Worm (Caenorhabditis elegans) whole organism, mixed stage, embryonic: Measurements from ENCODE around the gene ephx-1.
A peak's percentile ranks its signal among the peaks of the same experiment; 100 is the strongest.

ENCODE experiments used
- ceh-39 ChIP-seq: fragments of 150-350 bp; optimal IDR thresholded peaks from 2 replicates; lab custom pipeline; 2014; ENCODE audit warnings: missing biosample characterization, missing genetic modification characterization
- ceh-43 ChIP-seq: fragments of 200-800 bp; sonication (Bioruptor generic); optimal IDR thresholded peaks from 2 replicates; lab custom pipeline; 2018; ENCODE audit warnings: mild to moderate bottlenecking, missing genetic modification characterization, moderate library complexity, missing compliant biosample characterization
- ceh-83 ChIP-seq: fragments of 200-800 bp; sonication (Bioruptor generic); optimal IDR thresholded peaks from 2 replicates; lab custom pipeline; 2018; ENCODE audit warnings: mild to moderate bottlenecking, missing genetic modification characterization, missing compliant biosample characterization
- ces-1 ChIP-seq: fragments of 150-350 bp; optimal IDR thresholded peaks from 2 replicates; lab custom pipeline; 2014; ENCODE audit warnings: missing biosample characterization, missing genetic modification reagents, missing genetic modification characterization
- cnd-1 ChIP-seq: fragments of 200-800 bp; sonication (Bioruptor generic); optimal IDR thresholded peaks from 2 replicates; lab custom pipeline; 2018; ENCODE audit warnings: mild to moderate bottlenecking, missing genetic modification characterization, missing compliant biosample characterization
- drap-1 ChIP-seq: fragments of 200-800 bp; sonication (Bioruptor generic); optimal IDR thresholded peaks from 3 replicates; lab custom pipeline; 2018; ENCODE audit warnings: mild to moderate bottlenecking, missing genetic modification characterization, missing compliant biosample characterization
- elt-1 ChIP-seq: sonication (generic microtip); optimal IDR thresholded peaks from 2 replicates; lab custom pipeline; 2017; ENCODE audit warnings: missing genetic modification characterization, mild to moderate bottlenecking, missing compliant biosample characterization, antibody characterized with exemption, moderate library complexity, borderline replicate concordance; ENCODE audit not compliant: insufficient read depth
- elt-3 ChIP-seq: fragments of 150-350 bp; optimal IDR thresholded peaks from 2 replicates; lab custom pipeline; 2014; ENCODE audit warnings: missing biosample characterization, missing genetic modification characterization
- ham-2 ChIP-seq: fragments of 200-800 bp; sonication (Bioruptor generic); optimal IDR thresholded peaks from 2 replicates; lab custom pipeline; 2018; ENCODE audit warnings: mild to moderate bottlenecking, missing genetic modification characterization, missing compliant biosample characterization
- hlh-1 ChIP-seq: fragments of 150-350 bp; optimal IDR thresholded peaks from 2 replicates; lab custom pipeline; 2014; ENCODE audit warnings: missing biosample characterization, missing genetic modification reagents, missing genetic modification characterization
- lin-13 ChIP-seq: fragments of 150-350 bp; optimal IDR thresholded peaks from 2 replicates; lab custom pipeline; 2014; ENCODE audit warnings: missing biosample characterization, missing genetic modification characterization
- lin-32 ChIP-seq: fragments of 200-800 bp; sonication (Bioruptor generic); optimal IDR thresholded peaks from 2 replicates; lab custom pipeline; 2018; ENCODE audit warnings: mild to moderate bottlenecking, missing genetic modification characterization, missing compliant biosample characterization
- lsy-2 ChIP-seq: fragments of 150-350 bp; optimal IDR thresholded peaks from 2 replicates; lab custom pipeline; 2014; ENCODE audit warnings: missing biosample characterization, missing genetic modification characterization
- mab-5 ChIP-seq: fragments of 150-350 bp; optimal IDR thresholded peaks from 2 replicates; lab custom pipeline; 2014; ENCODE audit warnings: missing biosample characterization, missing genetic modification characterization
- mep-1 ChIP-seq: fragments of 150-350 bp; optimal IDR thresholded peaks from 2 replicates; lab custom pipeline; 2017; ENCODE audit warnings: missing biosample characterization, missing genetic modification reagents, missing genetic modification characterization, inconsistent platforms
- mls-2 ChIP-seq: sonication (generic microtip); optimal IDR thresholded peaks from 2 replicates; lab custom pipeline; 2016; ENCODE audit warnings: mild to moderate bottlenecking, missing genetic modification characterization, moderate library complexity, missing compliant biosample characterization
- nhr-12 ChIP-seq: fragments of 150-350 bp; optimal IDR thresholded peaks from 2 replicates; lab custom pipeline; 2014; ENCODE audit warnings: missing biosample characterization, missing genetic modification characterization
- nhr-2 ChIP-seq: fragments of 150-350 bp; optimal IDR thresholded peaks from 2 replicates; lab custom pipeline; 2014; ENCODE audit warnings: missing biosample characterization, missing genetic modification characterization
- nhr-237 ChIP-seq: fragments of 150-350 bp; optimal IDR thresholded peaks from 2 replicates; lab custom pipeline; 2014; ENCODE audit warnings: missing biosample characterization, missing genetic modification characterization
- nhr-28 ChIP-seq: fragments of 150-350 bp; optimal IDR thresholded peaks from 2 replicates; lab custom pipeline; 2014; ENCODE audit warnings: missing biosample characterization, missing genetic modification characterization
- nhr-76 ChIP-seq: sonication (generic microtip); optimal IDR thresholded peaks from 2 replicates; lab custom pipeline; 2017; ENCODE audit warnings: missing biosample characterization, missing genetic modification characterization
- pha-4 ChIP-seq: fragments of 150-350 bp; optimal IDR thresholded peaks from 2 replicates; lab custom pipeline; 2018; ENCODE audit warnings: missing biosample characterization, missing genetic modification reagents, missing genetic modification characterization
- snpc-4 ChIP-seq: fragments of 150-350 bp; optimal IDR thresholded peaks from 2 replicates; lab custom pipeline; 2014; ENCODE audit warnings: missing biosample characterization, missing genetic modification characterization
- sptf-1 ChIP-seq: sonication (generic microtip); optimal IDR thresholded peaks from 2 replicates; lab custom pipeline; 2017; ENCODE audit warnings: mild to moderate bottlenecking, missing genetic modification characterization, moderate library complexity, missing compliant biosample characterization
- tbx-8 ChIP-seq: fragments of 200-800 bp; sonication (Bioruptor generic); optimal IDR thresholded peaks from 2 replicates; lab custom pipeline; 2018; ENCODE audit warnings: mild to moderate bottlenecking, missing genetic modification characterization, moderate library complexity, missing compliant biosample characterization
- unc-120 ChIP-seq: sonication (generic microtip); optimal IDR thresholded peaks from 2 replicates; lab custom pipeline; 2017; ENCODE audit warnings: missing genetic modification characterization, missing compliant biosample characterization; ENCODE audit not compliant: poor library complexity, severe bottlenecking
- unc-39 ChIP-seq: fragments of 150-350 bp; optimal IDR thresholded peaks from 2 replicates; lab custom pipeline; 2014; ENCODE audit warnings: missing biosample characterization, missing genetic modification characterization
- unc-62 ChIP-seq: fragments of 150-350 bp; optimal IDR thresholded peaks from 2 replicates; lab custom pipeline; 2014; ENCODE audit warnings: missing biosample characterization, missing genetic modification reagents, missing genetic modification characterization
- zip-8 ChIP-seq: fragments of 150-350 bp; optimal IDR thresholded peaks from 2 replicates; lab custom pipeline; 2014; ENCODE audit warnings: missing biosample characterization, missing genetic modification characterization
- ztf-11 ChIP-seq: fragments of 150-350 bp; optimal IDR thresholded peaks from 2 replicates; lab custom pipeline; 2014; ENCODE audit warnings: missing biosample characterization, missing genetic modification characterization

The ephx-1 gene

DNA sequence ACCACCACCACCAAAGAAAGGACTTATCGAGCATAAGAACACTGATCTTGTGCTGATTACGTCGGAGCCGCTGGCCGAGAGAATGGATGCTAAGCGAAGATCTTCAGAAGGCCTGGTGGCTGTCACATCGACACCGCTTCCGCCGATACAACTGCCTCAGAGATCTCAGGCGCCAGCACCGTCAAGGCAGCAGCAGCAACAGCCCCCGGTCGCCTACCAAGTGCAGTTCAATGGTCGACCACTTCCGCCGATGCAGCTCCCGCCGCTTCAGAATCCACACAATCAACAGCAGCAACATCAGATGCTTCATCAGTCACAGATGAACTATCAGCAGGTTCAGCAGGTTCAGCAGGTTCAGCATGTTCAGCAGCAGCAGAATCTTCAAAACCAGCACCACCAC lies 37.7 kb upstream of the ephx-1 start:
- TF ChIP-seq elt-3 (tag; lab: Kevin White, UChicago): no peak
- no peak for TF ChIP-seq unc-62
- no peak for TF ChIP-seq ztf-11 (tag; lab: Kevin White, UChicago)
- no peak for TF ChIP-seq hlh-1 (tag; lab: Kevin White, UChicago)
- TF ChIP-seq nhr-28: no peak
- TF ChIP-seq unc-120 (tag; lab: Kevin White, UChicago): no peak
- TF ChIP-seq lin-13 (tag; lab: Kevin White, UChicago): no peak
- TF ChIP-seq sptf-1 (tag; lab: Kevin White, UChicago): no peak
- no peak for TF ChIP-seq pha-4 (tag; lab: Kevin White, UChicago)

DNA sequence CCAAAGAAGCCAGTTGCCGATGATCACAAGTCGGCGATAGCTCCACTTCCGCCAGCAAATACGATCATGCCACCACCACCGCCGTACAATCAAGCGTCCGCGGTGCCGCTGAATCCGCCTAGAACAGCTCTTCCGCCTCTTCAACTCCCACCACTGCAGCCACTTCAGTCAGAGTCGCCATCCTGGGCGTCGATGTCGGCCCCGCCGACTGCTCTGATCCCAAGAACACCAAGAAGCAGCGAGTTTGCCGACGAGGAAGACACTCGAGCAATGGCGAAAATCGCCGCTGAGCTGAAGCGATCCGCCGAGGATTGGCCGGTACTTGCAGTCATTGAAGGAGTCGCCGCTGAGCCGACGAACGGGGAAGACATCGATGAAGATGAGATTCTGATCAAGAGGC lies 36.6 kb upstream of the ephx-1 start:
- TF ChIP-seq mls-2 (tag; lab: Kevin White, UChicago) (no peak), mep-1 (tag; lab: Kevin White, UChicago) (no peak), unc-39 (no peak)

DNA sequence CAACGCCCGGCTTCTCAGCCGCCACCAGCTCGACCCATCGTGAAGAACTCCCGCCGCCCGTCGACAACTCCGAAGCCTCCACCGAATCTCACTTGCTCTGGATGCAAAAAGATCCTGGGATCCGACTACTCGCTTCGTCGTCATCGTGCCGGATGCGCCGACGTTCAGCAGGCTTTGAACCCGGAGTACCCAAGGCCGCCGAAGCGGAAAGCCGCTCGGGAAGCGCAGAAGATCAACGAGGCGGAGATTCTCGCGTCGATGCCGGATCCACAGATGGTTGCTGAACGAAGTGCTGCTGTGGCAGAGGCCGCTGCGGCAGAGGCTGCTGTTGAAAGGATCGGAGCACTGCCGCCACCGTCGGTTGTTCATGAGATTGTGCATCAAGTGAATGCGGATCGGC lies 35.9 kb upstream of the ephx-1 start:
- TF ChIP-seq nhr-237 (tag; lab: Kevin White, UChicago): no peak
- no peak for TF ChIP-seq unc-39
- no peak for TF ChIP-seq ceh-39 (tag; lab: Kevin White, UChicago)
- no peak for TF ChIP-seq nhr-28
- TF ChIP-seq elt-1 (tag; lab: Kevin White, UChicago): no peak
- TF ChIP-seq ces-1: no peak
- no peak for TF ChIP-seq mls-2 (tag; lab: Kevin White, UChicago)
- TF ChIP-seq nhr-12 (tag; lab: Kevin White, UChicago): no peak
- no peak for TF ChIP-seq lin-32 (GFP tag; lab: Kevin White, UChicago)
- no peak for TF ChIP-seq mab-5 (tag; lab: Kevin White, UChicago)

DNA sequence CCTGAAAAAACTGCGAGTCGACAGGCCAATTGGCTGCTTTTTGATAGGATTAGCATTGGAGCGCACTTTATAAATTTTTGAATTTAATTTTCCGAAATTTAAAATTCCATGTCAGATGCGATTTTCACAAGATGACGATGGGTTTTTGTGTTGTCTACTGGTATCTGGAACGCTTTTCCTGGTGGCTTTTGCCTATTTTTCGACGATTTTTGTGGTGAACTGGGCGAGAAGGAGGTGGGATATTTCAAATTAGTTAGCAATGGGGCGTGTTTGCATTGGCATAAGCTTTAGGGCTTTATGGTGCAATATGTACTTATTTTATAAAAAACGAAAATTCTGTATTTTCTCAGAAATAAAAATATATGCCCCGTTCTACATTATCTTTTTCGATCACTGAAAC lies 32.6 kb upstream of the ephx-1 start, which contains the start of gene K10G6.9:
Gene K10G6.9 (plus strand): TSS at position 110 of the 400 bp plus-strand sequence.
- peak; percentile 1 for TF ChIP-seq ces-1
- TF ChIP-seq ceh-39 (tag; lab: Kevin White, UChicago): no peak
- no peak for TF ChIP-seq ceh-43

DNA sequence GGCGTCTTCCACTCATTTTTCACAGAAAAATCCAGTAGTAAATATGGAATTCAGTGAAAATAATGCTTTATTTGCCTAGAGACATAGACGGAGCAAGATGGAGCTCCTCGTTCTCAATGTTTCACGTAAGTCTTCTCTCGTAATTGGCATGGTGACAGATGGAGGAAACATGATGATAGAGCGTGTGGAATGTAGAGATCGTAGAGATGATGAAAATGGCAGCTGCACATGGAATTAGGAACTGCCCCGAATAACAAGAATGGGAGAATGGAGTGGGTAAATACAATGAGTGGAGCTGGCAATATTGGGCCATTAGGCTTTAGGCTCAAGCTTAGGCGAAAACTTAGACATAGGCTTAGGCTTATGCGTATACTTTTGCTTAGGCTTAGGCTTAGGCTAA lies 29.8 kb upstream of the ephx-1 start, which contains the start of gene cank-26:
Gene cank-26 (minus strand): TSS at position 113 of the 400 bp plus-strand sequence.
- TF ChIP-seq ces-1 (peak; percentile 86), ham-2 (GFP tag; lab: Kevin White, UChicago) (no peak), cnd-1 (tag; lab: Kevin White, UChicago) (peak; percentile 92), mep-1 (tag; lab: Kevin White, UChicago) (peak; percentile 10), unc-62 (peak; percentile 14), lin-32 (GFP tag; lab: Kevin White, UChicago) (peak; percentile 99)

DNA sequence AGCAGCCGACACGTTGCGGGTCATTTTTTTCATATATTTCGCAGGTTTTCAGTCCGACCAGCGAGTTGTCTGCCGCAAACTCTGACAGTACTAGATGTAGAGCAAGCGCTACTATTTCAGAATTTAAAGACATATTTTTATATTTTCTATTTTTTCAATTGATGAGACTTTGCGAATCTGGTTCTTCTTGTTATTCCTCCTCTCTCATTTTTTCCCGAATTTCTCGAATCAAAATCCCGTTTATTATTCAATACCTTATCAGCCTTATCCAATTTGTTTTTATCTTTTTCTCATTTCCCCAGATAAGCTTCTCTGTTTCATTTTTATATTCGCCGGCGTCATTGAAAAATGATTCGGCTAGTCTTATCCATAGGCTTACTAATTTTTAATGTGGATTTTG lies 28.8 kb upstream of the ephx-1 start, which contains the start of gene dos-2:
Gene dos-2 (plus strand): TSS at position 301 of the 400 bp plus-strand sequence.
- TF ChIP-seq lin-32 (GFP tag; lab: Kevin White, UChicago): no peak
- no peak for TF ChIP-seq snpc-4
- TF ChIP-seq nhr-2 (tag; lab: Kevin White, UChicago): no peak
- no peak for TF ChIP-seq mep-1 (tag; lab: Kevin White, UChicago)
- TF ChIP-seq zip-8 (tag; lab: Kevin White, UChicago): no peak
- TF ChIP-seq nhr-28: no peak
- no peak for TF ChIP-seq pha-4 (tag; lab: Kevin White, UChicago)
- TF ChIP-seq nhr-76 (tag; lab: Kevin White, UChicago): no peak
- no peak for TF ChIP-seq cnd-1 (tag; lab: Kevin White, UChicago)
- TF ChIP-seq ham-2 (GFP tag; lab: Kevin White, UChicago): no peak
- no peak for TF ChIP-seq lsy-2 (tag; lab: Kevin White, UChicago)
- TF ChIP-seq elt-3 (tag; lab: Kevin White, UChicago): no peak
- no peak for TF ChIP-seq drap-1 (GFP tag; lab: Kevin White, UChicago)
- TF ChIP-seq tbx-8 (GFP tag; lab: Kevin White, UChicago): no peak
- no peak for TF ChIP-seq ceh-83 (GFP tag; lab: Kevin White, UChicago)
- TF ChIP-seq, all 35 proteins: peak for 0
